Fruit fly (Drosophila melanogaster) whole organism, embryonic: Measurements from ENCODE around the gene vsg.

Source experiments
- Asciz ChIP-seq: fragments of 200-800 bp; sonication (Bioruptor generic); optimal IDR thresholded peaks from 2 replicates; lab custom pipeline; 2017; ENCODE audit warnings: missing biosample characterization, mild to moderate bottlenecking, missing genetic modification characterization, missing genetic modification reagents
- BEAF-32 ChIP-seq: fragments of 200-800 bp; sonication (Bioruptor generic); optimal IDR thresholded peaks from 3 replicates; lab custom pipeline; 2017; ENCODE audit warnings: missing biosample characterization, missing genetic modification characterization, mild to moderate bottlenecking, moderate library complexity, missing genetic modification reagents
- CG10267 ChIP-seq: fragments of 200-800 bp; sonication (Bioruptor generic); optimal IDR thresholded peaks from 2 replicates; lab custom pipeline; 2018; ENCODE audit warnings: missing biosample characterization, mild to moderate bottlenecking, missing genetic modification characterization, moderate library complexity
- CG10959 ChIP-seq: fragments of 200-800 bp; sonication (Bioruptor generic); IDR thresholded peaks from 2 replicates; pipeline ENCODE4 v1.3.6; 2022; ENCODE audit warnings: missing biosample characterization, missing genetic modification characterization
- CG11093 ChIP-seq: fragments of 200-800 bp; sonication (Bioruptor generic); IDR thresholded peaks from 3 replicates; pipeline ENCODE4 v1.3.6; 2022; ENCODE audit warnings: missing biosample characterization, missing genetic modification characterization
- CG12219 ChIP-seq: fragments of 200-800 bp; sonication (Bioruptor generic); optimal IDR thresholded peaks from 3 replicates; lab custom pipeline; 2018; ENCODE audit warnings: missing biosample characterization, mild to moderate bottlenecking, missing genetic modification characterization
- CG12299 ChIP-seq: fragments of 200-800 bp; sonication (Bioruptor generic); optimal IDR thresholded peaks from 2 replicates; lab custom pipeline; 2018; ENCODE audit warnings: missing biosample characterization, mild to moderate bottlenecking, missing genetic modification characterization
- CG15011 ChIP-seq: fragments of 200-800 bp; sonication (Bioruptor generic); optimal IDR thresholded peaks from 3 replicates; lab custom pipeline; 2018; ENCODE audit warnings: missing biosample characterization, mild to moderate bottlenecking, missing genetic modification characterization
- CG15479 ChIP-seq: fragments of 200-800 bp; sonication (Bioruptor generic); optimal IDR thresholded peaks from 3 replicates; lab custom pipeline; 2019; ENCODE audit warnings: missing biosample characterization, mild to moderate bottlenecking, missing genetic modification characterization, moderate library complexity
- CG1647 ChIP-seq: fragments of 200-800 bp; sonication (Bioruptor generic); optimal IDR thresholded peaks from 3 replicates; lab custom pipeline; 2016; ENCODE audit warnings: missing biosample characterization, missing genetic modification characterization
- CG1792 ChIP-seq: fragments of 200-800 bp; sonication (Bioruptor generic); optimal IDR thresholded peaks from 2 replicates; lab custom pipeline; 2016; ENCODE audit warnings: missing biosample characterization, missing genetic modification characterization
- CG18619 ChIP-seq: fragments of 200-800 bp; sonication (Bioruptor generic); optimal IDR thresholded peaks from 3 replicates; lab custom pipeline; 2017; ENCODE audit warnings: missing biosample characterization, mild to moderate bottlenecking, missing genetic modification characterization
- CG2202 ChIP-seq: fragments of 200-800 bp; sonication (Bioruptor generic); optimal IDR thresholded peaks from 2 replicates; lab custom pipeline; 2018; ENCODE audit warnings: missing biosample characterization, mild to moderate bottlenecking, missing genetic modification characterization
- CG3163 ChIP-seq: fragments of 200-800 bp; sonication (Bioruptor generic); optimal IDR thresholded peaks from 3 replicates; lab custom pipeline; 2016; ENCODE audit warnings: missing biosample characterization, missing genetic modification characterization
- CG3281 ChIP-seq: fragments of 200-800 bp; sonication (Bioruptor generic); optimal IDR thresholded peaks from 3 replicates; lab custom pipeline; 2017; ENCODE audit warnings: missing biosample characterization, mild to moderate bottlenecking, missing genetic modification characterization
- CG42726 ChIP-seq: fragments of 200-800 bp; sonication (Bioruptor generic); IDR thresholded peaks from 2 replicates; pipeline ENCODE4 v1.3.6; 2022; ENCODE audit warnings: missing biosample characterization, missing genetic modification characterization; ENCODE audit not compliant: partially characterized antibody
- CG4707 ChIP-seq: fragments of 200-800 bp; sonication (Bioruptor generic); optimal IDR thresholded peaks from 2 replicates; lab custom pipeline; 2018; ENCODE audit warnings: missing biosample characterization, mild to moderate bottlenecking, missing genetic modification characterization, moderate library complexity
- CG6175 ChIP-seq: fragments of 200-800 bp; sonication (Bioruptor generic); IDR thresholded peaks from 3 replicates; pipeline ENCODE4 v1.3.6; 2022; ENCODE audit warnings: missing biosample characterization, missing genetic modification characterization
- CG7271 ChIP-seq: fragments of 200-800 bp; sonication (Bioruptor generic); optimal IDR thresholded peaks from 2 replicates; lab custom pipeline; 2018; ENCODE audit warnings: missing biosample characterization, mild to moderate bottlenecking, missing genetic modification characterization, moderate library complexity
- CG7556 ChIP-seq: fragments of 200-800 bp; sonication (Bioruptor generic); optimal IDR thresholded peaks from 2 replicates; lab custom pipeline; 2017; ENCODE audit warnings: missing biosample characterization, mild to moderate bottlenecking, missing genetic modification characterization
- CG7928 ChIP-seq: fragments of 200-800 bp; sonication (Bioruptor generic); optimal IDR thresholded peaks from 2 replicates; lab custom pipeline; 2017; ENCODE audit warnings: missing biosample characterization, mild to moderate bottlenecking, missing genetic modification characterization
- CG8359 ChIP-seq: fragments of 200-800 bp; sonication (Bioruptor generic); optimal IDR thresholded peaks from 2 replicates; lab custom pipeline; 2017; ENCODE audit warnings: missing biosample characterization, mild to moderate bottlenecking, missing genetic modification characterization, borderline replicate concordance
- CG8478 ChIP-seq: fragments of >200 bp; optimal IDR thresholded peaks from 2 replicates; lab custom pipeline; 2018
- CG9797 ChIP-seq: fragments of 200-800 bp; sonication (Bioruptor generic); optimal IDR thresholded peaks from 3 replicates; lab custom pipeline; 2018; ENCODE audit warnings: missing biosample characterization, mild to moderate bottlenecking, missing genetic modification characterization
- CTCF ChIP-seq: fragments of 200-800 bp; sonication (Bioruptor generic); optimal IDR thresholded peaks from 2 replicates; lab custom pipeline; 2017; ENCODE audit warnings: missing biosample characterization, mild to moderate bottlenecking, missing genetic modification characterization, moderate library complexity
- CrebB ChIP-seq: fragments of 200-800 bp; sonication (Bioruptor generic); optimal IDR thresholded peaks from 3 replicates; lab custom pipeline; 2018; ENCODE audit warnings: missing biosample characterization, mild to moderate bottlenecking, missing genetic modification characterization
- D19A ChIP-seq: fragments of 200-800 bp; optimal IDR thresholded peaks from 3 replicates; lab custom pipeline; 2019; ENCODE audit warnings: missing biosample characterization, mild to moderate bottlenecking, missing genetic modification characterization, moderate library complexity
- Gug ChIP-seq: fragments of 200-800 bp; sonication (Bioruptor generic); IDR thresholded peaks from 4 replicates; pipeline ENCODE4 v1.3.6; 2022; ENCODE audit warnings: missing biosample characterization, missing genetic modification characterization
- HmgZ ChIP-seq: fragments of 200-800 bp; sonication (Bioruptor generic); optimal IDR thresholded peaks from 2 replicates; lab custom pipeline; 2018; ENCODE audit warnings: missing biosample characterization, mild to moderate bottlenecking, missing genetic modification characterization
- Nf-YA ChIP-seq: fragments of 200-800 bp; sonication (Bioruptor generic); IDR thresholded peaks from 2 replicates; pipeline ENCODE4 v1.3.6; 2022; ENCODE audit warnings: missing biosample characterization, missing genetic modification characterization
- cad ChIP-seq: fragments of >200 bp; optimal IDR thresholded peaks from 2 replicates; lab custom pipeline; 2017; ENCODE audit warnings: missing biosample characterization, missing genetic modification characterization
- chn ChIP-seq: fragments of 200-800 bp; sonication (Bioruptor generic); optimal IDR thresholded peaks from 2 replicates; lab custom pipeline; 2016; ENCODE audit warnings: missing biosample characterization, missing genetic modification characterization
- dan ChIP-seq: fragments of 200-800 bp; sonication (Bioruptor generic); IDR thresholded peaks from 2 replicates; pipeline ENCODE4 v1.3.6; 2022; ENCODE audit warnings: missing biosample characterization, missing genetic modification characterization
- fd3F ChIP-seq: fragments of 200-800 bp; sonication (Bioruptor generic); optimal IDR thresholded peaks from 2 replicates; lab custom pipeline; 2018; ENCODE audit warnings: missing biosample characterization, mild to moderate bottlenecking, missing genetic modification characterization, moderate library complexity
- fu2 ChIP-seq: fragments of 200-800 bp; sonication (Bioruptor generic); optimal IDR thresholded peaks from 2 replicates; lab custom pipeline; 2016; ENCODE audit warnings: missing biosample characterization, missing genetic modification characterization
- grau ChIP-seq: fragments of 200-800 bp; optimal IDR thresholded peaks from 3 replicates; lab custom pipeline; 2019; ENCODE audit warnings: missing biosample characterization, mild to moderate bottlenecking, missing genetic modification characterization, moderate library complexity
- gt ChIP-seq: fragments of 200-800 bp; sonication (Bioruptor generic); IDR thresholded peaks from 2 replicates; pipeline ENCODE4 v1.3.6; 2022; ENCODE audit warnings: missing biosample characterization, missing genetic modification characterization
- hkb ChIP-seq, 2 experiments: fragments of 200-800 bp in 1 of 2; fragments of >200 bp in 1 of 2; sonication (Bioruptor generic) in 1 of 2; IDR thresholded peaks in 1 of 2; optimal IDR thresholded peaks in 1 of 2; 2 replicates each; pipeline versions ENCODE4 v1.3.6 to Lab custom; 2017 to 2022; ENCODE audit warnings: missing biosample characterization in 1 of 2, missing genetic modification characterization in 1 of 2
- inv ChIP-seq: fragments of 200-800 bp; sonication (Bioruptor generic); IDR thresholded peaks from 2 replicates; pipeline ENCODE4 v1.3.6; 2022; ENCODE audit warnings: missing biosample characterization, missing genetic modification characterization; ENCODE audit not compliant: partially characterized antibody
- kay ChIP-seq: fragments of 200-800 bp; sonication (Bioruptor generic); optimal IDR thresholded peaks from 2 replicates; lab custom pipeline; 2016; ENCODE audit warnings: missing biosample characterization, missing genetic modification characterization
- luna ChIP-seq: fragments of 200-800 bp; sonication (Bioruptor generic); optimal IDR thresholded peaks from 2 replicates; lab custom pipeline; 2016; ENCODE audit warnings: missing biosample characterization, missing genetic modification characterization
- nmo ChIP-seq: fragments of 200-800 bp; sonication (Bioruptor generic); optimal IDR thresholded peaks from 2 replicates; lab custom pipeline; 2018; ENCODE audit warnings: missing biosample characterization, mild to moderate bottlenecking, missing genetic modification characterization, moderate library complexity
- otp ChIP-seq: fragments of 200-800 bp; sonication (Bioruptor generic); IDR thresholded peaks from 3 replicates; pipeline ENCODE4, ENCODE4 v1.3.6; 2022; ENCODE audit warnings: missing biosample characterization, missing genetic modification characterization
- sima ChIP-seq: fragments of 200-800 bp; sonication (Bioruptor generic); optimal IDR thresholded peaks from 2 replicates; lab custom pipeline; 2016; ENCODE audit warnings: missing biosample characterization, missing genetic modification characterization
- slou ChIP-seq: fragments of 200-800 bp; sonication (Bioruptor generic); optimal IDR thresholded peaks from 3 replicates; lab custom pipeline; 2016; ENCODE audit warnings: missing biosample characterization, missing genetic modification characterization
- slp2 ChIP-seq: fragments of 200-800 bp; sonication (Bioruptor generic); optimal IDR thresholded peaks from 2 replicates; lab custom pipeline; 2016; ENCODE audit warnings: missing biosample characterization, missing genetic modification characterization
- tgo ChIP-seq: fragments of 200-800 bp; sonication (Bioruptor generic); IDR thresholded peaks from 3 replicates; pipeline ENCODE4 v1.3.6; 2022; ENCODE audit warnings: missing biosample characterization, missing genetic modification characterization
- tna ChIP-seq: fragments of 200-800 bp; sonication (Bioruptor generic); IDR thresholded peaks from 2 replicates; pipeline ENCODE4 v1.3.6; 2022; ENCODE audit warnings: missing biosample characterization, missing genetic modification characterization; ENCODE audit not compliant: partially characterized antibody
- ttk ChIP-seq: fragments of 200-800 bp; sonication (Bioruptor generic); IDR thresholded peaks from 2 replicates; pipeline ENCODE4 v2.1.2; 2022; ENCODE audit warnings: missing biosample characterization, missing genetic modification characterization
- vvl ChIP-seq: fragments of 200-800 bp; sonication (Bioruptor generic); IDR thresholded peaks from 2 replicates; pipeline ENCODE4 v1.3.6; 2022; ENCODE audit warnings: missing biosample characterization, missing genetic modification characterization

The vsg gene

dm6 chr3L:9692892-9693551 is 21.1 kb upstream of the vsg start (continued):
- TF ChIP-seq inv (GFP tag; lab: Robert Waterston, UW) = no peak
- peak; percentile 79 for TF ChIP-seq CG3163
- no peak for TF ChIP-seq CG42726 (GFP tag; lab: Robert Waterston, UW)
- TF ChIP-seq tgo = peak; percentile 91
- peak; percentile 89 for TF ChIP-seq CG10267 (tag; lab: Kevin White, UChicago)
- peak; percentile 95 for TF ChIP-seq kay (GFP tag; lab: Kevin White, UChicago)
- peak; percentile 95 for TF ChIP-seq Asciz (GFP tag; lab: Kevin White, UChicago)
- TF ChIP-seq hkb (optimal IDR thresholded peaks at IDR 0.05; lab: Kevin White, UChicago) = no peak
- TF ChIP-seq hkb (GFP tag; IDR thresholded peaks at IDR 0.05; lab: Robert Waterston, UW) = peak; percentile 92
- peak; percentile 95 for TF ChIP-seq slou (GFP tag; lab: Kevin White, UChicago)
- peak; percentile 79; the same call in 1 of the 3 replicates for TF ChIP-seq CG6175
- peak; percentile 71 for TF ChIP-seq CrebB (tag; lab: Kevin White, UChicago)
- TF ChIP-seq luna (GFP tag; lab: Kevin White, UChicago) = peak; percentile 90
- peak; percentile 74 for TF ChIP-seq CG7928
- peak; percentile 99 for TF ChIP-seq CG7556 (GFP tag; lab: Kevin White, UChicago)
- peak; percentile 91 for TF ChIP-seq CG1792 (GFP tag; lab: Kevin White, UChicago)
- TF ChIP-seq CG12299 (tag; lab: Kevin White, UChicago) = peak; percentile 86
- TF ChIP-seq CG1647 = peak; percentile 95
- peak; percentile 84 for TF ChIP-seq ttk (GFP tag; lab: Robert Waterston, UW)
- peak; percentile 41 for TF ChIP-seq CG9797 (GFP tag; lab: Kevin White, UChicago)
- TF ChIP-seq gt (GFP tag; lab: Robert Waterston, UW) = peak; percentile 75
- TF ChIP-seq CG8478 = no peak
- TF ChIP-seq grau = peak; percentile 96
- peak; percentile 98 for TF ChIP-seq CG18619 (GFP tag; lab: Kevin White, UChicago)
- peak; percentile 17 for TF ChIP-seq BEAF-32
- TF ChIP-seq nmo (GFP tag; lab: Kevin White, UChicago) = peak; percentile 99
- TF ChIP-seq Gug (GFP tag; lab: Robert Waterston, UW) = peak; percentile 91
- peak; percentile 74; the same call in 1 of the 2 replicates for TF ChIP-seq CG10959 (GFP tag; lab: Robert Waterston, UW)
- peak; percentile 63 for TF ChIP-seq CG4707 (GFP tag; lab: Kevin White, UChicago)
- TF ChIP-seq CG12219 (GFP tag; lab: Kevin White, UChicago) = peak; percentile 88
- TF ChIP-seq tna = no peak
- peak; percentile 88 for TF ChIP-seq CG11093
- TF ChIP-seq D19A (tag; lab: Kevin White, UChicago) = peak; percentile 99
- TF ChIP-seq sima (GFP tag; lab: Kevin White, UChicago) = peak; percentile 80
- TF ChIP-seq HmgZ (tag; lab: Kevin White, UChicago) = peak; percentile 93
- peak; percentile 96 for TF ChIP-seq slp2 (GFP tag; lab: Kevin White, UChicago)
- TF ChIP-seq CG15479 = no peak
- TF ChIP-seq vvl (GFP tag; lab: Robert Waterston, UW) = peak; percentile 84
- peak; percentile 93 for TF ChIP-seq fd3F (GFP tag; lab: Kevin White, UChicago)
- peak; percentile 86 for TF ChIP-seq CG8359
- TF ChIP-seq dan (GFP tag; lab: Robert Waterston, UW) = peak; percentile 63; the same call in 1 of the 2 replicates
- peak; percentile 97 for TF ChIP-seq fu2 (GFP tag; lab: Kevin White, UChicago)
- no peak for TF ChIP-seq CG7271 (tag; lab: Kevin White, UChicago)
- peak; percentile 52 for TF ChIP-seq CTCF (GFP tag; lab: Kevin White, UChicago)
- peak; percentile 71 for TF ChIP-seq Nf-YA (GFP tag; lab: Robert Waterston, UW)
- TF ChIP-seq CG15011 (GFP tag; lab: Kevin White, UChicago) = peak; percentile 95
- TF ChIP-seq otp = peak; percentile 69; the same call in 1 of the 3 replicates
- TF ChIP-seq cad (GFP tag; lab: Kevin White, UChicago) = no peak
- peak; percentile 73 for TF ChIP-seq CG2202 (tag; lab: Kevin White, UChicago)
- peak; percentile 97 for TF ChIP-seq CG3281 (GFP tag; lab: Kevin White, UChicago)
- TF ChIP-seq chn = peak; percentile 96
